Fruit fly (Drosophila melanogaster) S2 (cell line): ENCODE measurements around the gene Mabi.

Experiments
- CG8478 ChIP-seq: fragments of >200 bp; optimal IDR thresholded peaks from 2 replicates; lab custom pipeline; 2018
- CTCF ChIP-seq, 2 experiments: fragments of >200 bp; optimal IDR thresholded peaks; 2 replicates each; lab custom pipeline; 2018

- TF ChIP-seq CTCF (optimal IDR thresholded peaks at IDR 0.05; lab: Kevin White, UChicago) (no peak), CG8478 (no peak)
Observed at dm6 chr2L:13268040-13268652, 33.7 kb upstream of the Mabi start.
